Worm (Caenorhabditis elegans) whole organism, L1 larva: ENCODE measurements around the gene F43H9.4.

ENCODE experiments used
- C04F5.9 ChIP-seq: sonication (generic microtip); optimal IDR thresholded peaks from 2 replicates; lab custom pipeline; 2016; ENCODE audit warnings: missing genetic modification characterization, missing compliant biosample characterization
- C16A3.4 ChIP-seq: fragments of 150-350 bp; optimal IDR thresholded peaks from 2 replicates; lab custom pipeline; 2014; ENCODE audit warnings: missing biosample characterization, missing genetic modification characterization
- aly-2 ChIP-seq: fragments of 150-350 bp; optimal IDR thresholded peaks from 2 replicates; lab custom pipeline; 2014; ENCODE audit warnings: missing biosample characterization, missing genetic modification characterization
- ama-1 ChIP-seq: fragments of 150-350 bp; optimal IDR thresholded peaks from 2 replicates; lab custom pipeline; 2014
- blmp-1 ChIP-seq: fragments of 150-350 bp; optimal IDR thresholded peaks from 2 replicates; lab custom pipeline; 2014; ENCODE audit warnings: missing biosample characterization, missing genetic modification characterization
- ceh-63 ChIP-seq: fragments of 200-800 bp; sonication (Bioruptor generic); optimal IDR thresholded peaks from 2 replicates; lab custom pipeline; 2018; ENCODE audit warnings: mild to moderate bottlenecking, missing genetic modification characterization, missing compliant biosample characterization
- ceh-82 ChIP-seq, 3 experiments: fragments of 150-350 bp in 1 of 3; sonication (generic microtip) in 2 of 3; optimal IDR thresholded peaks; 2 replicates each; lab custom pipeline; 2014 to 2017; ENCODE audit warnings: missing biosample characterization in 3 of 3, missing genetic modification characterization in 3 of 3
- dpl-1 ChIP-seq, 3 experiments: fragments of 150-350 bp in 2 of 3; sonication (generic microtip) in 1 of 3; optimal IDR thresholded peaks; 2 replicates each; lab custom pipeline; 2014 to 2017; ENCODE audit warnings: missing biosample characterization in 3 of 3, missing genetic modification characterization in 3 of 3, missing genetic modification reagents in 3 of 3
- efl-1 ChIP-seq, 4 experiments: fragments of 150-350 bp; optimal IDR thresholded peaks in 3 of 4; peaks in 1 of 4; 1 replicate in 1 of 4; 2 replicates in 3 of 4; lab custom pipeline; 2014; ENCODE audit warnings: missing biosample characterization in 2 of 4, missing genetic modification characterization in 2 of 4, missing genetic modification reagents in 2 of 4
- egl-13 ChIP-seq: sonication (generic microtip); optimal IDR thresholded peaks from 2 replicates; lab custom pipeline; 2016; ENCODE audit warnings: missing genotype, missing genetic modification reagents, missing genetic modification characterization, missing compliant biosample characterization
- egl-27 ChIP-seq, 2 experiments: fragments of 150-350 bp in 1 of 2; sonication (generic microtip); optimal IDR thresholded peaks; 3 replicates each; lab custom pipeline; 2017 to 2018; ENCODE audit warnings: missing biosample characterization in 2 of 2, missing genetic modification characterization in 2 of 2, missing genetic modification reagents in 2 of 2
- elt-2 ChIP-seq: sonication (generic microtip); optimal IDR thresholded peaks from 2 replicates; lab custom pipeline; 2016; ENCODE audit warnings: missing genetic modification characterization, mild to moderate bottlenecking, inconsistent platforms, missing compliant biosample characterization, missing genetic modification reagents
- grh-1 ChIP-seq: fragments of 200-800 bp; sonication (Bioruptor generic); IDR thresholded peaks from 2 replicates; pipeline ENCODE4 v1.3.6; 2022; ENCODE audit warnings: missing genetic modification reagents, missing genetic modification characterization, missing compliant biosample characterization
- lin-14 ChIP-seq: fragments of 200-800 bp; sonication (Bioruptor generic); optimal IDR thresholded peaks from 2 replicates; lab custom pipeline; 2018; ENCODE audit warnings: mild to moderate bottlenecking, missing genetic modification characterization, moderate library complexity, missing compliant biosample characterization
- lin-15B ChIP-seq: fragments of 150-350 bp; sonication (generic microtip); optimal IDR thresholded peaks from 3 replicates; lab custom pipeline; 2014; ENCODE audit warnings: missing biosample characterization, missing genetic modification characterization
- lin-35 ChIP-seq, 2 experiments: fragments of 150-350 bp; optimal IDR thresholded peaks; 2 replicates each; lab custom pipeline; 2014; ENCODE audit warnings: missing biosample characterization in 2 of 2, missing genetic modification characterization in 2 of 2, missing genetic modification reagents in 2 of 2
- lsy-2 ChIP-seq, 2 experiments: fragments of 150-350 bp; optimal IDR thresholded peaks; 2 replicates each; lab custom pipeline; 2014; ENCODE audit warnings: missing biosample characterization in 2 of 2, missing genetic modification characterization in 2 of 2
- mab-9 ChIP-seq: fragments of 200-800 bp; sonication (Bioruptor generic); IDR thresholded peaks from 2 replicates; pipeline ENCODE4 v1.3.6; 2022; ENCODE audit warnings: missing genetic modification reagents, missing genetic modification characterization, missing compliant biosample characterization
- mdl-1 ChIP-seq, 2 experiments: fragments of 150-350 bp; optimal IDR thresholded peaks; 2 replicates each; lab custom pipeline; 2014 to 2017; ENCODE audit warnings: missing biosample characterization in 2 of 2, missing genetic modification characterization in 2 of 2, inconsistent platforms in 1 of 2
- mep-1 ChIP-seq: fragments of 150-350 bp; optimal IDR thresholded peaks from 2 replicates; lab custom pipeline; 2014; ENCODE audit warnings: missing biosample characterization, missing genetic modification characterization
- nhr-47 ChIP-seq: sonication (generic microtip); optimal IDR thresholded peaks from 2 replicates; lab custom pipeline; 2016; ENCODE audit warnings: mild to moderate bottlenecking, missing genetic modification characterization, moderate library complexity, missing compliant biosample characterization
- nhr-71 ChIP-seq: sonication (generic microtip); optimal IDR thresholded peaks from 2 replicates; lab custom pipeline; 2016; ENCODE audit warnings: mild to moderate bottlenecking, missing genetic modification characterization, moderate library complexity, missing compliant biosample characterization
- nhr-76 ChIP-seq: sonication (generic microtip); optimal IDR thresholded peaks from 2 replicates; lab custom pipeline; 2017; ENCODE audit warnings: missing biosample characterization, missing genetic modification characterization
- nhr-85 ChIP-seq: sonication (generic microtip); peaks from one replicate; lab custom pipeline; 2016; ENCODE audit warnings: missing genetic modification characterization, inconsistent platforms, missing compliant biosample characterization
- nhr-90 ChIP-seq: sonication (generic microtip); optimal IDR thresholded peaks from 2 replicates; lab custom pipeline; 2016; ENCODE audit warnings: mild to moderate bottlenecking, missing genetic modification characterization, missing compliant biosample characterization; ENCODE audit not compliant: poor library complexity
- snpc-4 ChIP-seq: fragments of 150-350 bp; optimal IDR thresholded peaks from 2 replicates; lab custom pipeline; 2014; ENCODE audit warnings: missing biosample characterization, missing genetic modification characterization
- snu-23 ChIP-seq: sonication (generic microtip); optimal IDR thresholded peaks from 2 replicates; lab custom pipeline; 2016; ENCODE audit warnings: missing genetic modification characterization, missing compliant biosample characterization
- sox-4 ChIP-seq: sonication (generic microtip); optimal IDR thresholded peaks from 2 replicates; lab custom pipeline; 2016; ENCODE audit warnings: missing genetic modification characterization, missing compliant biosample characterization
- sptf-1 ChIP-seq: fragments of 150-350 bp; optimal IDR thresholded peaks from 2 replicates; lab custom pipeline; 2014; ENCODE audit warnings: missing biosample characterization, missing genetic modification characterization
- tbx-2 ChIP-seq: sonication (generic microtip); optimal IDR thresholded peaks from 2 replicates; lab custom pipeline; 2016; ENCODE audit warnings: missing genetic modification characterization, missing compliant biosample characterization
- unc-30 ChIP-seq: sonication (generic microtip); optimal IDR thresholded peaks from 2 replicates; lab custom pipeline; 2017; ENCODE audit warnings: missing biosample characterization, missing genetic modification characterization
- unc-86 ChIP-seq: sonication (generic microtip); optimal IDR thresholded peaks from 2 replicates; lab custom pipeline; 2016; ENCODE audit warnings: missing genetic modification characterization, missing compliant biosample characterization
- ztf-4 ChIP-seq: fragments of 150-350 bp; optimal IDR thresholded peaks from 2 replicates; lab custom pipeline; 2014; ENCODE audit warnings: missing biosample characterization, missing genetic modification characterization

F43H9.4 gene

ce11 chrV:8010103-8010502 is 16.4 kb upstream of the F43H9.4 start, which contains the start of gene Y97E10AR.4:
Gene Y97E10AR.4 (minus strand): TSS chrV:8010233.
- peak; percentile 42 for TF ChIP-seq nhr-85
- no peak for TF ChIP-seq tbx-2 (tag; lab: Kevin White, UChicago)

ce11 chrV:8010846-8011245 is 15.7 kb upstream of the F43H9.4 start, which contains the start of gene lmtr-2:
Gene lmtr-2 (minus strand): TSS chrV:8011106.
- no peak for TF ChIP-seq ceh-63 (GFP tag; lab: Kevin White, UChicago)
- peak; percentile 22 for TF ChIP-seq ama-1 (lab: Kevin White, UChicago)
- no peak for TF ChIP-seq grh-1 (GFP tag; lab: Robert Waterston, UW)
- TF ChIP-seq blmp-1 (tag; lab: Kevin White, UChicago): no peak
- no peak for TF ChIP-seq C04F5.9 (tag; lab: Kevin White, UChicago)

ce11 chrV:8012032-8012431 is 14.5 kb upstream of the F43H9.4 start, which contains the start of gene rpb-9:
Gene rpb-9 (minus strand): TSS chrV:8012345.
- no peak for TF ChIP-seq sptf-1 (tag; lab: Kevin White, UChicago)
- TF ChIP-seq efl-1 (optimal IDR thresholded peaks at IDR 0.05; lab: Kevin White, UChicago): no peak
- peak in 1 of 2 experiments; percentile 36 for TF ChIP-seq efl-1 (GFP tag; optimal IDR thresholded peaks at IDR 0.05 in 1 of 2; lab: Kevin White, UChicago)

ce11 chrV:8013901-8014388 is 12.6 kb upstream of the F43H9.4 start, which contains the start of gene Y97E10AR.6:
Gene Y97E10AR.6 (minus strand): TSS chrV:8013951.
- TF ChIP-seq lsy-2 (tag; optimal IDR thresholded peaks at IDR 0.05; lab: Kevin White, UChicago): peak in 1 of 2 experiments; percentile 50
- TF ChIP-seq egl-27 (tag; optimal IDR thresholded peaks at IDR 0.05; lab: Kevin White, UChicago): no peak
- TF ChIP-seq lin-35 (GFP tag; optimal IDR thresholded peaks at IDR 0.05; lab: Kevin White, UChicago): peak; percentile 38 to 78
- no peak for TF ChIP-seq sox-4 (tag; lab: Kevin White, UChicago)
- peak in 1 of 3 experiments; percentile 26 for TF ChIP-seq ceh-82 (tag; optimal IDR thresholded peaks at IDR 0.05; lab: Kevin White, UChicago)
- no peak for TF ChIP-seq elt-2 (tag; lab: Kevin White, UChicago)
- TF ChIP-seq dpl-1 (GFP tag; optimal IDR thresholded peaks at IDR 0.05; lab: Kevin White, UChicago): peak; percentile 4 to 54 (median 29)
- peak; percentile 23 for TF ChIP-seq nhr-71
- peak; percentile 46 for TF ChIP-seq C16A3.4 (tag; lab: Kevin White, UChicago)
- no peak for TF ChIP-seq nhr-76 (tag; lab: Kevin White, UChicago)
- peak; percentile 54 for TF ChIP-seq lin-14 (GFP tag; lab: Kevin White, UChicago)
- peak; percentile 20 for TF ChIP-seq lin-15B (tag; lab: Kevin White, UChicago)
- TF ChIP-seq efl-1 (optimal IDR thresholded peaks at IDR 0.05; lab: Kevin White, UChicago): peak; percentile 41 to 51
- TF ChIP-seq efl-1 (GFP tag; optimal IDR thresholded peaks at IDR 0.05 in 1 of 2; lab: Kevin White, UChicago): peak; percentile 55 to 73
- TF ChIP-seq ztf-4: no peak
- peak in 1 of 2 experiments; percentile 63 for TF ChIP-seq mdl-1 (tag; optimal IDR thresholded peaks at IDR 0.05; lab: Kevin White, UChicago)
- TF ChIP-seq snpc-4: peak; percentile 16
- peak; percentile 36 for TF ChIP-seq snu-23 (GFP tag; lab: Kevin White, UChicago)
- TF ChIP-seq unc-86 (tag; lab: Kevin White, UChicago): no peak
- peak; percentile 44 for TF ChIP-seq mep-1 (tag; lab: Kevin White, UChicago)
- no peak for TF ChIP-seq mab-9 (GFP tag; lab: Robert Waterston, UW)
- TF ChIP-seq nhr-90 (tag; lab: Kevin White, UChicago): no peak
- TF ChIP-seq nhr-47 (tag; lab: Kevin White, UChicago): no peak
- no peak for TF ChIP-seq egl-13 (tag; lab: Kevin White, UChicago)
- TF ChIP-seq blmp-1 (tag; lab: Kevin White, UChicago): peak; percentile 5
- TF ChIP-seq aly-2 (tag; lab: Kevin White, UChicago): no peak
- TF ChIP-seq unc-30: no peak
- TF ChIP-seq, all 84 proteins: peak for 14
